Fruit fly (Drosophila melanogaster) whole organism, wandering third instar larva: ENCODE results near the gene ZC3H3.

ENCODE experiments used
- CG9705 ChIP-seq: fragments of 200-800 bp; sonication (Bioruptor generic); optimal IDR thresholded peaks from 2 replicates; lab custom pipeline; 2018; ENCODE audit warnings: missing biosample characterization, mild to moderate bottlenecking, missing genetic modification characterization
- CrebA ChIP-seq: fragments of 200-800 bp; sonication (Bioruptor generic); optimal IDR thresholded peaks from 2 replicates; lab custom pipeline; 2016; ENCODE audit warnings: missing biosample characterization, mild to moderate bottlenecking, missing genetic modification characterization, borderline replicate concordance
- Dif ChIP-seq: fragments of 200-275, 200-300 bp; sonication (Bioruptor generic); optimal IDR thresholded peaks from 2 replicates; lab custom pipeline; 2018; ENCODE audit warnings: missing biosample characterization, missing genetic modification characterization; ENCODE audit not compliant: partially characterized antibody
- GATAd ChIP-seq: sonication (Bioruptor generic); optimal IDR thresholded peaks from 2 replicates; lab custom pipeline; 2016; ENCODE audit warnings: missing biosample characterization, missing genetic modification characterization
- HLH106 ChIP-seq: fragments of 200-800 bp; optimal IDR thresholded peaks from 3 replicates; lab custom pipeline; 2019; ENCODE audit warnings: missing biosample characterization, mild to moderate bottlenecking, missing genetic modification characterization, moderate library complexity
- Hr78 ChIP-seq: fragments of >200 bp; optimal IDR thresholded peaks from 2 replicates; lab custom pipeline; 2017; ENCODE audit warnings: missing biosample characterization, missing genetic modification characterization
- Hr83 ChIP-seq: fragments of 200-300 bp; sonication (Bioruptor generic); optimal IDR thresholded peaks from 2 replicates; lab custom pipeline; 2016; ENCODE audit warnings: missing biosample characterization, mild to moderate bottlenecking, missing genetic modification characterization, moderate library complexity; ENCODE audit not compliant: poor library complexity, severe bottlenecking
- Jra ChIP-seq: sonication (Bioruptor generic); optimal IDR thresholded peaks from 2 replicates; lab custom pipeline; 2016; ENCODE audit warnings: missing biosample characterization, missing genetic modification characterization
- Mio ChIP-seq: sonication (Bioruptor generic); optimal IDR thresholded peaks from 2 replicates; lab custom pipeline; 2016; ENCODE audit warnings: missing biosample characterization, missing genetic modification characterization
- OdsH ChIP-seq: fragments of 200-800 bp; sonication (Bioruptor generic); optimal IDR thresholded peaks from 2 replicates; lab custom pipeline; 2016; ENCODE audit warnings: missing biosample characterization, mild to moderate bottlenecking, missing genetic modification characterization
- Rel ChIP-seq, 2 experiments: fragments of 200-800 bp; sonication (Bioruptor generic) in 1 of 2; optimal IDR thresholded peaks; 2 replicates in 1 of 2; 3 replicates in 1 of 2; lab custom pipeline; 2016 to 2019; ENCODE audit warnings: mild to moderate bottlenecking in 2 of 2, missing biosample characterization in 2 of 2, missing genetic modification characterization in 2 of 2, moderate library complexity in 1 of 2
- Sp1 ChIP-seq: fragments of 200-800 bp; sonication (Bioruptor generic); optimal IDR thresholded peaks from 3 replicates; lab custom pipeline; 2019; ENCODE audit warnings: missing biosample characterization, mild to moderate bottlenecking, missing genetic modification characterization, moderate library complexity
- Vsx2 ChIP-seq: fragments of 200-300, 225-300 bp; sonication (Bioruptor generic); optimal IDR thresholded peaks from 2 replicates; lab custom pipeline; 2018; ENCODE audit warnings: missing biosample characterization, missing genetic modification characterization; ENCODE audit not compliant: partially characterized antibody
- br ChIP-seq: fragments of 200-800 bp; sonication (Bioruptor generic); optimal IDR thresholded peaks from 2 replicates; lab custom pipeline; 2016; ENCODE audit warnings: missing biosample characterization, missing genetic modification characterization
- dl ChIP-seq, 2 experiments: fragments of 175-275, 200-275 bp in 1 of 2; fragments of 200-275 bp in 1 of 2; sonication (Bioruptor generic); optimal IDR thresholded peaks; lab custom pipeline; 2018; ENCODE audit warnings: mild to moderate bottlenecking in 2 of 2, missing biosample characterization in 2 of 2, missing genetic modification characterization in 2 of 2, moderate library complexity in 2 of 2; ENCODE audit not compliant: partially characterized antibody in 2 of 2, insufficient read depth in 1 of 2
- ey ChIP-seq: fragments of 200-800 bp; sonication (Bioruptor generic); optimal IDR thresholded peaks from 2 replicates; lab custom pipeline; 2016; ENCODE audit warnings: missing biosample characterization, missing genetic modification characterization
- foxo ChIP-seq, 2 experiments: fragments of 200-800 bp; sonication (Bioruptor generic); optimal IDR thresholded peaks; 2 replicates in 1 of 2; 3 replicates in 1 of 2; lab custom pipeline; 2016 to 2017; ENCODE audit warnings: missing biosample characterization in 2 of 2, missing genetic modification characterization in 2 of 2
- fru ChIP-seq: fragments of 200-800 bp; sonication (Bioruptor generic); optimal IDR thresholded peaks from 3 replicates; lab custom pipeline; 2016; ENCODE audit warnings: missing biosample characterization, mild to moderate bottlenecking, missing genetic modification characterization
- h ChIP-seq: fragments of 200-800 bp; sonication (Bioruptor generic); optimal IDR thresholded peaks from 3 replicates; lab custom pipeline; 2016; ENCODE audit warnings: missing biosample characterization, mild to moderate bottlenecking, missing genetic modification characterization
- jim ChIP-seq: fragments of 175-275, 200-325 bp; sonication (Bioruptor generic); optimal IDR thresholded peaks from 2 replicates; lab custom pipeline; 2016; ENCODE audit warnings: missing biosample characterization, mild to moderate bottlenecking, missing genetic modification characterization
- lola ChIP-seq: fragments of >200 bp; optimal IDR thresholded peaks from 2 replicates; lab custom pipeline; 2017; ENCODE audit warnings: missing biosample characterization, missing genetic modification characterization
- pan ChIP-seq: fragments of >200 bp; optimal IDR thresholded peaks from 2 replicates; lab custom pipeline; 2017
- psq ChIP-seq: fragments of 200-800 bp; sonication (Bioruptor generic); optimal IDR thresholded peaks from 3 replicates; lab custom pipeline; 2017; ENCODE audit warnings: missing biosample characterization, mild to moderate bottlenecking, missing genetic modification characterization, moderate library complexity
- rgr ChIP-seq: fragments of 200-800 bp; sonication (Bioruptor generic); optimal IDR thresholded peaks from 3 replicates; lab custom pipeline; 2016; ENCODE audit warnings: missing biosample characterization, mild to moderate bottlenecking, missing genetic modification characterization
- sv ChIP-seq: fragments of 200-800 bp; sonication (Bioruptor generic); optimal IDR thresholded peaks from 3 replicates; lab custom pipeline; 2016; ENCODE audit warnings: missing biosample characterization, missing genetic modification characterization
- woc ChIP-seq: sonication (Bioruptor generic); optimal IDR thresholded peaks from 2 replicates; lab custom pipeline; 2016; ENCODE audit warnings: missing biosample characterization, mild to moderate bottlenecking, missing genetic modification characterization

ZC3H3 gene

DNA sequence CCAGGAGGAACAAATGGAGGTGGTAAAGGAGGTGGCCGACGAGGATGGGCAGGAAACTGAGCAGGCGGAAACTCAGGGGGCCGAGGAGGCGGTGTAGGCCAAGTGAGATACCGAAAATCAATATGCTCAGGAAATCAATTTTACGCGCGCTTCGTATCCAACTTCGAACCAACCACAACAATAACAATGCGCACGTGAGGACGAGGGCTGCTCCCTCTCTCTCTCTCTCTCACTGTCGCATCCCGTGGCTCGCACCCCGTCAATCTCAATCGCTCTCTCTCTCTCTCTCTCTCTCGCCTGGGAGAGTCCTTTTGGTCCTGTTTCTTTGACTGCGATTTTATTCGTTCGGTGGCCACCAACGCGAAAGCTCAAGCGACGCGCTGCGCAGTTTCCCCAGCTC lies 2.9 kb upstream of the ZC3H3 start, which contains the start of gene CG6765:
CG6765 (plus strand) TSS at position 340 of the 400 bp plus-strand sequence.
- TF ChIP-seq CrebA (GFP tag; lab: Kevin White, UChicago) (no peak), Dif (GFP tag; lab: Kevin White, UChicago) (peak; percentile 46), psq (no peak)

DNA sequence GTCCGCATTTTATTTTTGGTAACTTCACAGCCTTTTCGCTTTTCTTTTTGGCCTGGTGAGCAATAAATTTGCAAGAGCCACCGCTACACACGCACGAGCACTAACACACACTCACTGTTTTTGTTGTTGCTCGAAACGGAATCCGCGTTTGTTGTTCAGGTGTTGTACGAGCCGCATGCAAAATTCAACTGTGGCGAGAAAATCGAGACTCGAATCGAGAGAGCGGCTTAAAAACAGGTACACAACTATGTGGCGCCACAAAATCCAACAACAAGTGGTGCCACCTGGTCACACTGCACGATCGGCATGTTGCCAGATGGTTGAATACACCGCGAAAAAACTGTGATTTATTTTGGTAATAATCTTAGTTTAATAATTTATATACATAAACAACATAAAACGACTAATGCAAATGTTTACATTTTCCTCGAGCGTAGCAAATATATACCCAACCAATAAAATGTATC lies 2.6 kb downstream of the ZC3H3 start, which contains the start of gene CG43163:
CG43163 (minus strand) TSS at position 172 of the 467 bp plus-strand sequence.
- TF ChIP-seq pan (no peak), Jra (GFP tag; lab: Kevin White, UChicago) (no peak), sv (GFP tag; lab: Kevin White, UChicago) (peak; percentile 49), Dif (GFP tag; lab: Kevin White, UChicago) (peak; percentile 41), Mio (GFP tag; lab: Kevin White, UChicago) (no peak), Vsx2 (GFP tag; lab: Kevin White, UChicago) (no peak), HLH106 (tag; lab: Kevin White, UChicago) (peak; percentile 60), Sp1 (GFP tag; lab: Kevin White, UChicago) (peak; percentile 47), psq (peak; percentile 16), foxo (GFP tag; optimal IDR thresholded peaks at IDR 0.05; lab: Kevin White, UChicago) (peak in 1 of 2 experiments; percentile 72), OdsH (GFP tag; lab: Kevin White, UChicago) (peak; percentile 58), GATAd (GFP tag; lab: Kevin White, UChicago) (no peak), Hr83 (GFP tag; lab: Kevin White, UChicago) (peak; percentile 78), jim (peak; percentile 16), rgr (GFP tag; lab: Kevin White, UChicago) (peak; percentile 67), Rel (GFP tag; optimal IDR thresholded peaks at IDR 0.05; lab: Kevin White, UChicago) (no peak), Rel (tag; optimal IDR thresholded peaks at IDR 0.05; lab: Kevin White, UChicago) (peak; percentile 6), CG9705 (GFP tag; lab: Kevin White, UChicago) (peak; percentile 23), ey (GFP tag; lab: Kevin White, UChicago) (peak; percentile 56), br (GFP tag; lab: Kevin White, UChicago) (no peak)

DNA sequence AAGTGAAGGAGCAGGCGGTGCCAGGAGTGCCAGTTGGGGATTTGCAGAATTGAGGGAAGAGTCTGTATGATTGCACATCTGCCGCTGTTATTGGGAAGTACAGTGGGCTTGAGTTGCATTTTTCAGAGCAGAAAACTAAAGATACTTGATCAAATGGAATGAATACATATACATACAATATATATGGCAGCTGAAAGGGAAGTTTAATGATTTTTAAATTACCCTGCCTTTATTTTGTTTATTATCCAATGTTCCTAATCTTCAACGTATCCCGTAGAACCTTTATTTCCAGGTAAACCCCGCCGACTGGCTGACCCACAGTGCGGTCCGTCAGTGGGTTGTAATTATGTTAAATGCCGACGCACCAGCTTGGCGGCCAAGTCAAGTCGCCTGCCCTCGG lies 28.6 kb downstream of the ZC3H3 start:
- peak in 1 of 2 experiments; percentile 4 for TF ChIP-seq foxo (GFP tag; optimal IDR thresholded peaks at IDR 0.05; lab: Kevin White, UChicago)
- TF ChIP-seq ey (GFP tag; lab: Kevin White, UChicago): no peak
- no peak for TF ChIP-seq br (GFP tag; lab: Kevin White, UChicago)
- TF ChIP-seq HLH106 (tag; lab: Kevin White, UChicago): peak; percentile 4
- TF ChIP-seq h: peak; percentile 18
- peak; percentile 34 for TF ChIP-seq fru (GFP tag; lab: Kevin White, UChicago)
- peak; percentile 60 for TF ChIP-seq woc (GFP tag; lab: Kevin White, UChicago)

DNA sequence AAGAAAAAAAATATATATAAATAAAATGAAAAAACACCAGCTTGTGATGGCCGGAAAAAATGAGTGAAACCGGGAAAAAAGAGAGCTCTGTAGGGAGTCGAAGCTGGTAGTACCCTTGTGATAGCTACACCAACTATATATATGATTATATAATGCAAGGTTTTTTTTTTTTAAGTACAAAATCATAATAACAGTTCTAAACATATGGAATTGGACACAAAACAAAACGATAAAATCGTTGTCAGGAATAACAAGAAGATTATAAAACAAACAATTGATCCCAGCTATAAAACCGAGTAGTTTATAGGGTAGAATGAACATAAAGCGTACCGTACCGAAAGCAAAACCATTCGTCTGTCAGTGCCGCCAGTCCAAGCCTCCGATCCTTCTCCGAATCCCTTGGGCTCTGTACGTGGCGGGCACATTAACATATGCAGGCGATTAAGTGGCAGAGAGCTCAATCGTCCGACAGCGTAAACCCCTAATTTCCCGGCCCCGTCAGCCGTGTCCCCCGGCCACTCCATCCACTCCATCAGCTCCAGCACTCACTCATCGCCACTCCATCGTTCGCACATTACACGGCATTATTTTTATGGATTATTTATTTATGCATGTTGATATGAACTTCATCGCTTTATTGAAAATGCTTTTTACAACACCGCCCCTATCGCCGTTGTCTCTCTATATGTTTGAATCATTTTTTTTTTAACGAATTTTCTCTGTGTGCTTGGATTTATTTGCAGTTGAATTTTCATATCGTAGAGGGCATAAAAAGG lies 48.1 kb downstream of the ZC3H3 start:
- TF ChIP-seq pan (no peak), ey (GFP tag; lab: Kevin White, UChicago) (no peak), Jra (GFP tag; lab: Kevin White, UChicago) (no peak), lola (GFP tag; lab: Kevin White, UChicago) (no peak), fru (GFP tag; lab: Kevin White, UChicago) (no peak), psq (peak; percentile 0), Hr78 (GFP tag; lab: Kevin White, UChicago) (no peak), rgr (GFP tag; lab: Kevin White, UChicago) (no peak), dl (GFP tag; optimal IDR thresholded peaks at IDR 0.05; lab: Kevin White, UChicago; ENCODE audit: insufficient read depth in 1 of 2, partially characterized antibody in 2 of 2) (no peak), h (peak; percentile 25)
